Fruit fly (Drosophila melanogaster) whole organism, prepupa: Measurements from ENCODE around the gene CG32425.

ENCODE experiments used
- Blimp-1 ChIP-seq: fragments of 200-800 bp; sonication (Bioruptor generic); optimal IDR thresholded peaks from 3 replicates; lab custom pipeline; 2017; ENCODE audit warnings: missing biosample characterization, missing genetic modification characterization, mild to moderate bottlenecking, moderate library complexity, missing genetic modification reagents
- CG10631 ChIP-seq: fragments of 200-800 bp; sonication (Bioruptor generic); optimal IDR thresholded peaks from 2 replicates; lab custom pipeline; 2016; ENCODE audit warnings: missing biosample characterization, missing genetic modification characterization
- CG10669 ChIP-seq: fragments of 200-800 bp; sonication (Bioruptor generic); optimal IDR thresholded peaks from 3 replicates; lab custom pipeline; 2018; ENCODE audit warnings: missing biosample characterization, mild to moderate bottlenecking, missing genetic modification characterization, moderate library complexity
- CG11294 ChIP-seq: fragments of 200-800 bp; sonication (Bioruptor generic); IDR thresholded peaks from 2 replicates; pipeline ENCODE4 v1.3.6; 2022; ENCODE audit warnings: missing biosample characterization, missing genetic modification characterization
- CG11762 ChIP-seq: fragments of 200-800 bp; sonication (Bioruptor generic); optimal IDR thresholded peaks from 3 replicates; lab custom pipeline; 2016; ENCODE audit warnings: missing biosample characterization, missing genetic modification characterization; ENCODE audit not compliant: insufficient read depth
- CG15336 ChIP-seq: fragments of 200-800 bp; sonication (Bioruptor generic); IDR thresholded peaks from 2 replicates; pipeline ENCODE4 v1.3.6; 2022; ENCODE audit warnings: missing biosample characterization, missing genetic modification characterization
- CG1621 ChIP-seq: fragments of 200-800 bp; sonication (Bioruptor generic); optimal IDR thresholded peaks from 3 replicates; lab custom pipeline; 2018; ENCODE audit warnings: missing biosample characterization, mild to moderate bottlenecking, missing genetic modification characterization
- CG31627 ChIP-seq: fragments of 200-800 bp; sonication (Bioruptor generic); optimal IDR thresholded peaks from 3 replicates; lab custom pipeline; 2016; ENCODE audit warnings: missing biosample characterization, missing genetic modification characterization
- CG32006 ChIP-seq: fragments of 200-800 bp; sonication (Bioruptor generic); optimal IDR thresholded peaks from 3 replicates; lab custom pipeline; 2017; ENCODE audit warnings: missing biosample characterization, mild to moderate bottlenecking, missing genetic modification characterization
- CG34406 ChIP-seq: fragments of 200-800 bp; sonication (Bioruptor generic); optimal IDR thresholded peaks from 3 replicates; lab custom pipeline; 2016; ENCODE audit warnings: missing biosample characterization, missing genetic modification characterization
- CG3919 ChIP-seq: fragments of 200-800 bp; sonication (Bioruptor generic); optimal IDR thresholded peaks from 3 replicates; lab custom pipeline; 2016; ENCODE audit warnings: missing biosample characterization, missing genetic modification characterization
- CG4318 ChIP-seq: fragments of 200-800 bp; sonication (Bioruptor generic); optimal IDR thresholded peaks from 3 replicates; lab custom pipeline; 2017; ENCODE audit warnings: missing biosample characterization, mild to moderate bottlenecking, missing genetic modification characterization
- CG6163 ChIP-seq: fragments of 200-800 bp; sonication (Bioruptor generic); IDR thresholded peaks from 3 replicates; pipeline ENCODE4 v1.3.6; 2022; ENCODE audit warnings: missing biosample characterization, missing genetic modification characterization
- CG6276 ChIP-seq: fragments of 200-800 bp; sonication (Bioruptor generic); optimal IDR thresholded peaks from 2 replicates; lab custom pipeline; 2017; ENCODE audit warnings: missing biosample characterization, mild to moderate bottlenecking, missing genetic modification characterization
- CG6792 ChIP-seq: fragments of 200-800 bp; sonication (Bioruptor generic); optimal IDR thresholded peaks from 3 replicates; lab custom pipeline; 2016; ENCODE audit warnings: missing biosample characterization, missing genetic modification characterization
- CG7368 ChIP-seq: fragments of 200-800 bp; sonication (Bioruptor generic); optimal IDR thresholded peaks from 3 replicates; lab custom pipeline; 2016; ENCODE audit warnings: missing biosample characterization, missing genetic modification characterization
- CG8119 ChIP-seq: fragments of 200-800 bp; sonication (Bioruptor generic); IDR thresholded peaks from 3 replicates; pipeline ENCODE4 v1.3.6; 2022; ENCODE audit warnings: missing biosample characterization, missing genetic modification characterization
- CG8632 ChIP-seq: fragments of 200-800 bp; sonication (Bioruptor generic); optimal IDR thresholded peaks from 3 replicates; lab custom pipeline; 2016; ENCODE audit warnings: missing biosample characterization, missing genetic modification characterization
- CG9139 ChIP-seq: fragments of 200-800 bp; sonication (Bioruptor generic); optimal IDR thresholded peaks from 3 replicates; lab custom pipeline; 2017; ENCODE audit warnings: missing biosample characterization, mild to moderate bottlenecking, missing genetic modification characterization
- Eip75B ChIP-seq: fragments of 200-800 bp; sonication (Bioruptor generic); optimal IDR thresholded peaks from 3 replicates; lab custom pipeline; 2016; ENCODE audit warnings: missing biosample characterization, missing genetic modification characterization
- Eip78C ChIP-seq: fragments of 200-800 bp; sonication (Bioruptor generic); peaks from one replicate; lab custom pipeline; 2016; ENCODE audit warnings: missing biosample characterization, missing genetic modification characterization
- Eip93F ChIP-seq: fragments of 200-800 bp; sonication (Bioruptor generic); optimal IDR thresholded peaks from 2 replicates; lab custom pipeline; 2016; ENCODE audit warnings: missing biosample characterization, mild to moderate bottlenecking, missing genetic modification characterization
- Ets21C ChIP-seq: fragments of 200-800 bp; sonication (Bioruptor generic); optimal IDR thresholded peaks from 3 replicates; lab custom pipeline; 2016; ENCODE audit warnings: missing biosample characterization, missing genetic modification characterization
- Gug ChIP-seq: fragments of 200-800 bp; sonication (Bioruptor generic); IDR thresholded peaks from 2 replicates; pipeline ENCODE4 v1.3.6; 2022; ENCODE audit warnings: missing biosample characterization, missing genetic modification characterization
- Hr39 ChIP-seq: fragments of 200-800 bp; sonication (Bioruptor generic); optimal IDR thresholded peaks from 2 replicates; lab custom pipeline; 2016; ENCODE audit warnings: missing biosample characterization, missing genetic modification characterization
- Lpt ChIP-seq: fragments of 200-800 bp; sonication (Bioruptor generic); optimal IDR thresholded peaks from 3 replicates; lab custom pipeline; 2016; ENCODE audit warnings: missing biosample characterization, missing genetic modification characterization
- Met ChIP-seq: fragments of 200-800 bp; sonication (Bioruptor generic); optimal IDR thresholded peaks from 3 replicates; lab custom pipeline; 2016; ENCODE audit warnings: missing biosample characterization, missing genetic modification characterization
- OdsH ChIP-seq: fragments of 200-800 bp; sonication (Bioruptor generic); optimal IDR thresholded peaks from 3 replicates; lab custom pipeline; 2016; ENCODE audit warnings: missing biosample characterization, missing genetic modification characterization
- Sox102F ChIP-seq: fragments of 200-800 bp; sonication (Bioruptor generic); optimal IDR thresholded peaks from 2 replicates; lab custom pipeline; 2016; ENCODE audit warnings: missing biosample characterization, mild to moderate bottlenecking, missing genetic modification characterization
- Sox15 ChIP-seq: fragments of 200-800 bp; sonication (Bioruptor generic); optimal IDR thresholded peaks from 3 replicates; lab custom pipeline; 2016; ENCODE audit warnings: missing biosample characterization, missing genetic modification characterization
- achi ChIP-seq: fragments of 200-800 bp; sonication (Bioruptor generic); optimal IDR thresholded peaks from 3 replicates; lab custom pipeline; 2016; ENCODE audit warnings: missing biosample characterization, missing genetic modification characterization
- acj6 ChIP-seq: fragments of 200-800 bp; sonication (Bioruptor generic); optimal IDR thresholded peaks from 3 replicates; lab custom pipeline; 2016; ENCODE audit warnings: missing biosample characterization, missing genetic modification characterization
- cyc ChIP-seq: fragments of 200-800 bp; sonication (Bioruptor generic); optimal IDR thresholded peaks from 3 replicates; lab custom pipeline; 2016; ENCODE audit warnings: missing biosample characterization, missing genetic modification characterization
- dac ChIP-seq: fragments of 200-800 bp; sonication (Bioruptor generic); optimal IDR thresholded peaks from 2 replicates; lab custom pipeline; 2017; ENCODE audit warnings: missing biosample characterization, mild to moderate bottlenecking, missing genetic modification characterization
- eg ChIP-seq: fragments of 200-800 bp; sonication (Bioruptor generic); IDR thresholded peaks from 3 replicates; pipeline ENCODE4 v1.3.6; 2022; ENCODE audit warnings: missing biosample characterization, missing genetic modification characterization
- fd59A ChIP-seq: fragments of 200-800 bp; sonication (Bioruptor generic); optimal IDR thresholded peaks from 2 replicates; lab custom pipeline; 2017; ENCODE audit warnings: missing biosample characterization, mild to moderate bottlenecking, missing genetic modification characterization, missing genetic modification reagents
- fd85E ChIP-seq: fragments of 200-800 bp; sonication (Bioruptor generic); optimal IDR thresholded peaks from 3 replicates; lab custom pipeline; 2016; ENCODE audit warnings: missing biosample characterization, missing genetic modification characterization
- fkh ChIP-seq: fragments of 200-800 bp; sonication (Bioruptor generic); optimal IDR thresholded peaks from 3 replicates; lab custom pipeline; 2017; ENCODE audit warnings: missing biosample characterization, mild to moderate bottlenecking, missing genetic modification characterization, moderate library complexity
- lz ChIP-seq: fragments of 200-800 bp; sonication (Bioruptor generic); optimal IDR thresholded peaks from 3 replicates; lab custom pipeline; 2016; ENCODE audit warnings: missing biosample characterization, missing genetic modification characterization
- net ChIP-seq: fragments of 200-800 bp; sonication (Bioruptor generic); optimal IDR thresholded peaks from 3 replicates; lab custom pipeline; 2016; ENCODE audit warnings: missing biosample characterization, missing genetic modification characterization
- salr ChIP-seq, 2 experiments: fragments of 200-800 bp; sonication (Bioruptor generic); optimal IDR thresholded peaks; 3 replicates each; lab custom pipeline; 2016 to 2018; ENCODE audit warnings: missing biosample characterization in 2 of 2, missing genetic modification characterization in 2 of 2, mild to moderate bottlenecking in 1 of 2
- spab ChIP-seq: fragments of 200-800 bp; sonication (Bioruptor generic); optimal IDR thresholded peaks from 2 replicates; lab custom pipeline; 2017; ENCODE audit warnings: missing biosample characterization, mild to moderate bottlenecking, missing genetic modification characterization, missing genetic modification reagents
- ss ChIP-seq, 2 experiments: fragments of 200-800 bp; sonication (Bioruptor generic); optimal IDR thresholded peaks; 2 replicates in 1 of 2; 3 replicates in 1 of 2; lab custom pipeline; 2017 to 2018; ENCODE audit warnings: mild to moderate bottlenecking in 2 of 2, missing biosample characterization in 2 of 2, missing genetic modification characterization in 2 of 2, moderate library complexity in 1 of 2
- svp ChIP-seq: fragments of 200-800 bp; sonication (Bioruptor generic); peaks from one replicate; lab custom pipeline; 2016; ENCODE audit warnings: missing biosample characterization, missing genetic modification characterization
- topi ChIP-seq: fragments of 200-800 bp; sonication (Bioruptor generic); optimal IDR thresholded peaks from 3 replicates; lab custom pipeline; 2016; ENCODE audit warnings: missing biosample characterization, missing genetic modification characterization

The CG32425 gene

dm6 chr3L:20466599-20466998 is 30.5 kb upstream of the CG32425 start, which contains the start of gene Tdh:
Gene Tdh (plus strand): TSS chr3L:20466944.
- TF ChIP-seq spab = no peak
- no peak for TF ChIP-seq OdsH
- TF ChIP-seq fd85E (GFP tag; lab: Kevin White, UChicago) = no peak
- TF ChIP-seq topi (GFP tag; lab: Kevin White, UChicago) = no peak
- no peak for TF ChIP-seq cyc
- no peak for TF ChIP-seq achi (GFP tag; lab: Kevin White, UChicago)
- TF ChIP-seq Sox15 = no peak
- TF ChIP-seq lz = no peak
- TF ChIP-seq Ets21C = no peak
- no peak for TF ChIP-seq dac (GFP tag; lab: Kevin White, UChicago)
- no peak for TF ChIP-seq Hr39 (GFP tag; lab: Kevin White, UChicago)
- TF ChIP-seq CG34406 (GFP tag; lab: Kevin White, UChicago) = no peak

dm6 chr3L:20467433-20467832 is 29.7 kb upstream of the CG32425 start:
- TF ChIP-seq Sox15 (no peak), Blimp-1 (GFP tag; lab: Kevin White, UChicago) (peak; percentile 49)

- peak; percentile 68 for TF ChIP-seq CG32006 (GFP tag; lab: Kevin White, UChicago)
- TF ChIP-seq Lpt (GFP tag; lab: Kevin White, UChicago) = peak; percentile 1
- TF ChIP-seq Eip75B (GFP tag; lab: Kevin White, UChicago) = no peak
- peak; percentile 12 for TF ChIP-seq dac (GFP tag; lab: Kevin White, UChicago)
- peak in 1 of 2 experiments; percentile 42 for TF ChIP-seq salr (GFP tag; optimal IDR thresholded peaks at IDR 0.05; lab: Kevin White, UChicago)
- peak; percentile 39 for TF ChIP-seq OdsH
- TF ChIP-seq CG8632 (GFP tag; lab: Kevin White, UChicago) = peak; percentile 24
- TF ChIP-seq CG11762 (GFP tag; lab: Kevin White, UChicago) = no peak
- TF ChIP-seq CG11294 (GFP tag; lab: Robert Waterston, UW) = peak; percentile 49; the same call in 1 of the 2 replicates
- TF ChIP-seq Ets21C = no peak
- TF ChIP-seq CG15336 (GFP tag; lab: Robert Waterston, UW) = peak; percentile 76
- no peak for TF ChIP-seq CG1621 (tag; lab: Kevin White, UChicago)
- TF ChIP-seq CG8119 (GFP tag; lab: Robert Waterston, UW) = peak; percentile 49; the same call in 2 of the 3 replicates
- peak; percentile 81 for TF ChIP-seq CG6163 (GFP tag; lab: Robert Waterston, UW)
- peak; percentile 82 for TF ChIP-seq eg (GFP tag; lab: Robert Waterston, UW)
- no peak for TF ChIP-seq Sox102F
- peak; percentile 50 for TF ChIP-seq CG6276 (GFP tag; lab: Kevin White, UChicago)
- peak; percentile 9 for TF ChIP-seq CG6792 (GFP tag; lab: Kevin White, UChicago)
- TF ChIP-seq cyc = no peak
- peak; percentile 48 for TF ChIP-seq Gug (GFP tag; lab: Robert Waterston, UW)
- TF ChIP-seq CG10631 (GFP tag; lab: Kevin White, UChicago) = no peak
- peak; percentile 22 for TF ChIP-seq CG7368 (GFP tag; lab: Kevin White, UChicago)
- TF ChIP-seq Eip93F (GFP tag; lab: Kevin White, UChicago) = no peak
- TF ChIP-seq Met (GFP tag; lab: Kevin White, UChicago) = no peak
- no peak for TF ChIP-seq CG9139 (GFP tag; lab: Kevin White, UChicago)
- no peak for TF ChIP-seq CG31627 (GFP tag; lab: Kevin White, UChicago)
- peak; percentile 38 for TF ChIP-seq CG10669 (GFP tag; lab: Kevin White, UChicago)
- TF ChIP-seq ss (GFP tag; optimal IDR thresholded peaks at IDR 0.05; lab: Kevin White, UChicago) = no peak
- TF ChIP-seq fkh (GFP tag; lab: Kevin White, UChicago) = no peak
- TF ChIP-seq Eip78C (GFP tag; lab: Kevin White, UChicago) = peak; percentile 75
- TF ChIP-seq CG4318 (GFP tag; lab: Kevin White, UChicago) = peak; percentile 6
- peak; percentile 47 for TF ChIP-seq CG3919 (GFP tag; lab: Kevin White, UChicago)
- no peak for TF ChIP-seq svp (GFP tag; lab: Kevin White, UChicago)
- TF ChIP-seq lz = no peak
- peak; percentile 37 for TF ChIP-seq fd59A (GFP tag; lab: Kevin White, UChicago)
- peak; percentile 47 for TF ChIP-seq net (GFP tag; lab: Kevin White, UChicago)
- peak; percentile 8 for TF ChIP-seq acj6 (GFP tag; lab: Kevin White, UChicago)
- TF ChIP-seq, all 60 proteins: peak for 22
Measured at dm6 chr3L:20470991-20471498, 26.1 kb upstream of the CG32425 start.
